Worm (Caenorhabditis elegans) whole organism, mixed stage, embryonic: ENCODE data around the gene sre-6.

Experiments used
- ces-1 ChIP-seq: fragments of 150-350 bp; optimal IDR thresholded peaks from 2 replicates; lab custom pipeline; 2014; ENCODE audit warnings: missing biosample characterization, missing genetic modification reagents, missing genetic modification characterization
- elt-1 ChIP-seq: sonication (generic microtip); optimal IDR thresholded peaks from 2 replicates; lab custom pipeline; 2017; ENCODE audit warnings: missing genetic modification characterization, mild to moderate bottlenecking, missing compliant biosample characterization, antibody characterized with exemption, moderate library complexity, borderline replicate concordance; ENCODE audit not compliant: insufficient read depth
- hlh-1 ChIP-seq: fragments of 150-350 bp; optimal IDR thresholded peaks from 2 replicates; lab custom pipeline; 2014; ENCODE audit warnings: missing biosample characterization, missing genetic modification reagents, missing genetic modification characterization
- mab-5 ChIP-seq: fragments of 150-350 bp; optimal IDR thresholded peaks from 2 replicates; lab custom pipeline; 2014; ENCODE audit warnings: missing biosample characterization, missing genetic modification characterization
- nhr-12 ChIP-seq: fragments of 150-350 bp; optimal IDR thresholded peaks from 2 replicates; lab custom pipeline; 2014; ENCODE audit warnings: missing biosample characterization, missing genetic modification characterization
- nhr-28 ChIP-seq: fragments of 150-350 bp; optimal IDR thresholded peaks from 2 replicates; lab custom pipeline; 2014; ENCODE audit warnings: missing biosample characterization, missing genetic modification characterization
- nhr-76 ChIP-seq: sonication (generic microtip); optimal IDR thresholded peaks from 2 replicates; lab custom pipeline; 2017; ENCODE audit warnings: missing biosample characterization, missing genetic modification characterization
- sptf-1 ChIP-seq: sonication (generic microtip); optimal IDR thresholded peaks from 2 replicates; lab custom pipeline; 2017; ENCODE audit warnings: mild to moderate bottlenecking, missing genetic modification characterization, moderate library complexity, missing compliant biosample characterization
- unc-39 ChIP-seq: fragments of 150-350 bp; optimal IDR thresholded peaks from 2 replicates; lab custom pipeline; 2014; ENCODE audit warnings: missing biosample characterization, missing genetic modification characterization
- unc-62 ChIP-seq: fragments of 150-350 bp; optimal IDR thresholded peaks from 2 replicates; lab custom pipeline; 2014; ENCODE audit warnings: missing biosample characterization, missing genetic modification reagents, missing genetic modification characterization
- zip-8 ChIP-seq: fragments of 150-350 bp; optimal IDR thresholded peaks from 2 replicates; lab custom pipeline; 2014; ENCODE audit warnings: missing biosample characterization, missing genetic modification characterization
- ztf-11 ChIP-seq: fragments of 150-350 bp; optimal IDR thresholded peaks from 2 replicates; lab custom pipeline; 2014; ENCODE audit warnings: missing biosample characterization, missing genetic modification characterization

DNA sequence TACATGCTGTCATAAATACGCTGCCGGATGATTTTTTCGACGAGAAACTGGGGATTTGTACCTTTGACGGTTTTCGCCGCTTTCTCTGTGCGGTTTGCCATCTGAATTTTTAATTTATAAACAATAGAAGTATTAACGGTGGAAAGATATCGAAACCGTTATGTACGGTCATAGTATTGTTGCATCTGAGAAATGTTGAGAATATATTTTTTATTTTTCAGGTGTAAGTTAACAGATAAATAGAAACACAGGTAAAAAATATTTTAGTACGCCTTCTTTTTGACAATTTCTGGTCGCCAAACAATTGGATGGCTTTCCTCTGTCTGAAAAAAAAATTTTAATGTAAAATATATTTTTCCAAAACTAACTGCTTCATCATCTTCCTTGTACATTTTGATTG lies 43.3 kb upstream of the sre-6 start, which contains the start of gene prp-38:
- no peak for TF ChIP-seq mab-5 (tag; lab: Kevin White, UChicago)
- TF ChIP-seq sptf-1 (tag; lab: Kevin White, UChicago), result no peak
- no peak for TF ChIP-seq hlh-1 (tag; lab: Kevin White, UChicago)
- TF ChIP-seq elt-1, result no peak
- TF ChIP-seq ces-1 (GFP tag; lab: Kevin White, UChicago), result no peak
- TF ChIP-seq nhr-12, result no peak
- TF ChIP-seq zip-8, result no peak
- TF ChIP-seq ztf-11 (tag; lab: Kevin White, UChicago), result no peak
- TF ChIP-seq nhr-76 (tag; lab: Kevin White, UChicago), result no peak
- TF ChIP-seq unc-62 (GFP tag; lab: Kevin White, UChicago), result no peak
- TF ChIP-seq unc-39, result no peak
- TF ChIP-seq nhr-28 (tag; lab: Kevin White, UChicago), result no peak
